Fruit fly (Drosophila melanogaster) Kc167 (cell line): Measurements from ENCODE around the gene Grx3.

ENCODE experiments used
- Myc ChIP-seq: fragments of >200 bp; optimal IDR thresholded peaks from 2 replicates; lab custom pipeline; 2017; ENCODE audit warnings: missing external identifiers
- Sin3A ChIP-seq: fragments of >200 bp; optimal IDR thresholded peaks from 2 replicates; lab custom pipeline; 2018; ENCODE audit warnings: missing external identifiers
- h ChIP-seq: fragments of >200 bp; optimal IDR thresholded peaks from 3 replicates; lab custom pipeline; 2018; ENCODE audit warnings: missing external identifiers
- insv ChIP-seq: fragments of >200 bp; optimal IDR thresholded peaks from 3 replicates; lab custom pipeline; 2018; ENCODE audit warnings: missing external identifiers
- psq ChIP-seq: fragments of >200 bp; optimal IDR thresholded peaks from 2 replicates; lab custom pipeline; 2017; ENCODE audit warnings: missing external identifiers
- ttk ChIP-seq: sonication (Bioruptor generic); optimal IDR thresholded peaks from 2 replicates; lab custom pipeline; 2017; ENCODE audit warnings: missing external identifiers

Gene Grx3

DNA sequence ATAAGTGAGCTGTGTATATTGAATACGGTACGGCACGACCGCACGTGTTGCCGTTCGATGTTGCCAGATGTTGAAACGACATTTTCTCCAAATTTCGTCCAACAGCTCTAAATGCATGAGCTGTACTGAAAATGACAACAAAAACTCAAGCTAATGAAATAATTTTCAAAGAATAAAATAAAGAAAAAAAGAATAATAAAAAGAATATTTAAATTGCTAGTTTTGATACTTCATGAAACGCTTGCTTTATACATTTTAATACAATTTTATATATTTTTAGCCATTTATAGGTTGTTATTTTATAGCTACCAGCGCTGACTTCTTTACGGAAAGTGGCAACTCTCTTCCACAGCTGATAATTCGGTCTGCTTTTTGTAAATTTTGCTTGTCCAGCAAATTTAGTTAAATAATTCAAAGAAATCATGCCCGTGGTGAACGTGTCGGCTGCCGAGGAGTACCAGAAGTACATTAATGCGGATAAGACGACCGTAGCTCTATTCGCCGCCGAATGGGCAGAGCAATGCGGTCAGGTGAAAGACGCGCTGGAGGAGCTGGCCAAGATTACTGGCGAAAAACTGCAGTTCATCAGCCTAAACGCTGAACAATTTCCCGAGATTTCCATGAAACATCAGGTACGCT is at the start of gene Grx3, which contains the start of gene Nnp-1:
Grx3 (plus strand) TSS at position 339 of the 639 bp plus-strand sequence.
Nnp-1 (minus strand) TSS at position 81 of the 639 bp plus-strand sequence.
- TF ChIP-seq Sin3A (lab: Kevin White, UChicago) (no peak), insv (lab: Kevin White, UChicago) (no peak), Myc (no peak), h (lab: Kevin White, UChicago) (no peak), ttk (lab: Kevin White, UChicago) (no peak), psq (lab: Kevin White, UChicago) (no peak)

DNA sequence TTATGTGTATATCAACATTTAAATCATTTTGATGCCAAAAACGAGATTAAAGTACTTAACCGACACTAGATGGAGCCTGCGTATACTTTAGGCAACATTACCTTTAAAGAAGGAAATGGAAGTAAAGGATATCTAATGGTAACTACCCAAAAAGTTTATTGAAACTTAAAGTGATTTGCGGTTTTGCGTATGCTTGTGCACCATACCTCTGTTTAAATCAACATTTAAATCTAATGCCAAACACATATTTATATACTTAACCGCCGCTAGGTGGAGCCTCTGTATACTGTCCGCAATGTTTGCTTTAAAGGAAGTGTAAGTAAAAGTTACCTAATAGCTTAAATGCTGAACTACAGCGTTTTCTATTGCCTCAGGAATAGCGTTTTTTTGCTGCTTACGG is 40.4 kb upstream of the Grx3 start:
- TF ChIP-seq Sin3A (lab: Kevin White, UChicago) (no peak), Myc (no peak), insv (lab: Kevin White, UChicago) (no peak), ttk (lab: Kevin White, UChicago) (no peak), psq (lab: Kevin White, UChicago) (no peak), h (lab: Kevin White, UChicago) (no peak)

DNA sequence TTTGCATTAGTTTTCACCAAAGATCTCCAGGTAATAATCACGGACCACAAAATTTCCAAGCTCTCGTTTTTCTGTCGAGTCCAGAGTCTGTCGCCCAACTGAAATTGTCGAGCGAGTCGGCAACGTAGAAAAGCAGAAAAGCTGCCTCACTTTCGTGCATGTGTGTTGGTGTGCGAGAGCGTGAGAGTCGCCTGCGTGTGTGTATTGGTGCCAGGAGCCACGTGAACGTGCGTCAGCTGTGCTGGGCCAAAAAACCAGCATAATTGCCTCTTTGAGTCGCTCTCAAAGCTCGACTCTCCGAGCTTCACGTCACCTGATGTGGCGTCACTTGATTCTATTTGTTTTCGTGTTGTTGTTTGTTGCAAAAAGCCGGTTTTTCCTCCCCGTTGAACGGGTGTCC is 35.2 kb upstream of the Grx3 start, which contains the start of gene hbt:
hbt (minus strand) TSS at position 101 of the 400 bp plus-strand sequence.
- no peak for TF ChIP-seq Sin3A (lab: Kevin White, UChicago)
- TF ChIP-seq Myc = no peak
- TF ChIP-seq insv (lab: Kevin White, UChicago) = no peak
- no peak for TF ChIP-seq psq (lab: Kevin White, UChicago)
- TF ChIP-seq h (lab: Kevin White, UChicago) = no peak
- TF ChIP-seq ttk (lab: Kevin White, UChicago) = no peak

DNA sequence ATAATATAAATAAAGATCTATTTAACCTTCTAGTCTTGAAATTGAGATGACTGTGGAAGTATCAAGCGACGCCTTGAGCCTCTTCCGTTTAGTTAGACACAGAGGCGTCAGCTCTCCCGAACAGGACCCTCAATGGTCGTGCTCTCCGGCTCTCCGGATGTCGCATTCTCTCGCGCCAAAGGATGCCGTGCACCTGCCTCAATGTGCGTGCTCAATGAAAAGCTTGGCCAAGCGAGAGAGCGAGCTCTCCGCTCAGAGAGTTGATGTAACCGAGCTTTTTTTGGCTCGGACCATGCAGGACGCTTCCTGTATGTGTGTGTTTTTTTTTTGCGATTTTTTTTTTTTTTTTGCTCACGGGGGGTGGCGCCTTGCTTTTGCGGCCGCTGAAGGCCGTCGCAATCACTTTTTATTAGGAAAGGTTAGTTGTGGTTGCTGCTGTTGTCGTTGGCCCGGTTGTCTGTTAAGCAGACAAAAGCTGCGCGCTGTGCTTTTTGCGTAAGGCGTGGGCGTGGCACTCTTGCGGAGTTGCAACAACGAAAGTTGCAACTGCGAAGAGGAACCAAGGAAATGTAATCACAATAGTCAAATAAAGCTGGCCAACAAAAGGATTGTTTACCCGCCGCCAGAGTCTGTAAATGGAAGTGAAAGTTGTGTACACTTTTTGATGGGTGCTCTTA is 34.2 kb upstream of the Grx3 start:
- no peak for TF ChIP-seq psq (lab: Kevin White, UChicago)
- no peak for TF ChIP-seq ttk (lab: Kevin White, UChicago)
- no peak for TF ChIP-seq insv (lab: Kevin White, UChicago)
- no peak for TF ChIP-seq Myc
- TF ChIP-seq h (lab: Kevin White, UChicago) = no peak
- TF ChIP-seq Sin3A (lab: Kevin White, UChicago) = no peak

DNA sequence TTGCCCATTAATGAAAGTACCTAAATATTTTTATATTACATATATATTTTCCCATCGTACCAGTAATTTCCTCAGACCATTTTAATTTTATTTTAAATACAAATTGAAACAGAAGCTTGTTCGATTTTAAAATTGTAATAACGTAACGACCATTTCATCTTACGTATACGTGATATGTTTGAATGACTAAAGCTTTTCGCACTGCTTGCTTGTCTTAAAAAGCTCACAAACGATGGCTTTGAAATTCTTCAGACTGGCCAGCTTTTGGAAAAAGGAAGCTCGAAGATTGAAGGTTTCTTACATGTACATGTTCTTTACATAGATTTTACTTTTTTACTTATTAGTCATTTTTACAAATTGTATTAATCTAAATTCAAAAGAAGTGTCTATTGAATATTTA is 33.5 kb upstream of the Grx3 start:
- TF ChIP-seq psq (lab: Kevin White, UChicago) = no peak
- no peak for TF ChIP-seq ttk (lab: Kevin White, UChicago)
- no peak for TF ChIP-seq Myc
- no peak for TF ChIP-seq h (lab: Kevin White, UChicago)
- no peak for TF ChIP-seq Sin3A (lab: Kevin White, UChicago)
- TF ChIP-seq insv (lab: Kevin White, UChicago) = no peak

DNA sequence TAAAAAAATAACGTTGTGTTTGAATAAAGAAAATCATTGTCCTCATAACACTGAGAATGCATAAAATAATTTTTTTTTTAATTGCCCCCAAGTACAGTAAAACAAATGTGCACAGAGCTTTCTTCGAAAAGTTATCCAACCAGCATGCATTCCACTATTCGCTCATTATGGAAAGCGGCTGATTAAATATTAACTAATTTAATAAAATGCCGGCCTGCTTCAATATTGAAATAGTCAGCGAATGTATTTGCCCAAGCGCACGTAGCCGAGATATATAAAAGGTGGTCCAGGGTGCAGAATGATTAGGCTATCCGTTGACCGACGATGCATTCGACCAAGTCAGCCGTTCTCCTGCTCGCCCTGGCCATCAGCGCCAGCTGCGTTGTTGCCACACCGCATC is 18.8 kb upstream of the Grx3 start, which contains the start of gene CG16826:
CG16826 (plus strand) TSS at position 301 of the 400 bp plus-strand sequence.
- TF ChIP-seq Myc = no peak
- TF ChIP-seq psq (lab: Kevin White, UChicago) = no peak
- TF ChIP-seq h (lab: Kevin White, UChicago) = no peak
- TF ChIP-seq insv (lab: Kevin White, UChicago) = no peak
- no peak for TF ChIP-seq Sin3A (lab: Kevin White, UChicago)
- no peak for TF ChIP-seq ttk (lab: Kevin White, UChicago)

- no peak for TF ChIP-seq Myc
- TF ChIP-seq psq (lab: Kevin White, UChicago) = no peak
- TF ChIP-seq Sin3A (lab: Kevin White, UChicago) = no peak
- no peak for TF ChIP-seq ttk (lab: Kevin White, UChicago)
- TF ChIP-seq insv (lab: Kevin White, UChicago) = no peak
- no peak for TF ChIP-seq h (lab: Kevin White, UChicago)
Observed at dm6 chr2L:13349237-13349902, 16.9 kb upstream of the Grx3 start.

DNA sequence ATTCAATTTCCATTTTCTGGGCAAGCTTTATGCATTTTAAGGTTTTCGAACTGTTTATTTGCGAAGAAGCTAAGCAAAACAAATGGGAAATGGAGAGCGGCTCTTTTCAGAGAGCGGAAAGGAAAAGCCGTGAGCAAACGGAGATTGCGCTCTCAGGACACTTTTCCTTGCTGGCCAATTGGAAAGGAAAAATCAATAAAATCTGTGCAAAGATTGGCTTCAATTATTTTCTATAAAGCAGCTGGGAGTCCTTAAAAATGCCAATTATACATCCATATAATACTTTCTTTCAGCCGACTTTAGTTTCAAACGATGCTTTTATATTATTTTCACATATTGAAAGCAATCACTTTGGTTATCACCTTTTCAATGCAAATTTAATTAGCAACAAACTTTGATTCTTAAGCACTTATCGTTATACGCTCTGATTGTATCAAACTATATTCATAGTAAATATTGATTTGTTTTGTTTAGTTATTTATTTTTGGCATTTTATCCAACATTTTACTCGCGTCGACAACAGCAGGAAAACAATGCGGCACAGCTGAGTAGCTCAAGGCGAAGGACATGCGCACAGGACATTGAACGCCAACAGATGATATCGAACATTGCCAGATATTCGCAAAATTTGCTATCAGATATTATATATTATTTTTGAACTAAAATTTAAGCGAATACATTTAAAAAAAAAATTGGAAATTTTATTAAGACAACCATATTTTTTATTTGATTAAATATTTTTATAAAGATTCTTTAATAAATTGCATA is 11.5 kb upstream of the Grx3 start, which contains the start of gene CG9395:
CG9395 (minus strand) TSS at position 494 of the 768 bp plus-strand sequence.
- TF ChIP-seq h (lab: Kevin White, UChicago) = no peak
- TF ChIP-seq Sin3A (lab: Kevin White, UChicago) = no peak
- TF ChIP-seq Myc = no peak
- no peak for TF ChIP-seq ttk (lab: Kevin White, UChicago)
- TF ChIP-seq psq (lab: Kevin White, UChicago) = no peak
- TF ChIP-seq insv (lab: Kevin White, UChicago) = no peak

- TF ChIP-seq h (lab: Kevin White, UChicago) = no peak
- no peak for TF ChIP-seq Myc
- TF ChIP-seq ttk (lab: Kevin White, UChicago) = no peak
- no peak for TF ChIP-seq insv (lab: Kevin White, UChicago)
- no peak for TF ChIP-seq psq (lab: Kevin White, UChicago)
- TF ChIP-seq Sin3A (lab: Kevin White, UChicago) = no peak
Observed at dm6 chr2L:13361465-13361864, 4.8 kb upstream of the Grx3 start, which contains the start of gene CG9377. TSS of gene CG9377 (minus strand) at chr2L:13361565.

DNA sequence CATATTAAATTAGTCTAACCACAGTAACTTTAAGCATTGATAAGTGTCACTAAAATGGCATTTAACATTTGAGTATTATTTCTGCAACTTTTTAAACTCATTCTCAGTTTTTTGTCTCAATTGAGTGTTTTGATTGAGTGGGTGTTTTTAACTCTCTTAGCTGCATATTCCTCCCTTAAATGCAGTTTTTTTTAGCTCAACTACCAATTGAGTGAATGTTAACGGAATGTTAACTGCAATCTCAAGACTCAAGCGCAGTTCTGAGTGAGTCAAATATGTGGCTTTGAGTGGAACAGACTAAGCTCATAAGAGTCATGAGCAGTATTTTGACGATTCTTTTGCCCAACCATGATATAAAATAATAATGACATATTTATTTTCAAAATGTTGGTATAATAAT is 3.3 kb upstream of the Grx3 start:
- TF ChIP-seq psq (lab: Kevin White, UChicago) = no peak
- no peak for TF ChIP-seq Myc
- no peak for TF ChIP-seq ttk (lab: Kevin White, UChicago)
- TF ChIP-seq Sin3A (lab: Kevin White, UChicago) = no peak
- no peak for TF ChIP-seq h (lab: Kevin White, UChicago)
- no peak for TF ChIP-seq insv (lab: Kevin White, UChicago)
